Worm (Caenorhabditis elegans) whole organism, L2 larva: Measurements from ENCODE around the gene ZC239.3.

Experiments
- R02D3.7 ChIP-seq: fragments of 150-350 bp; optimal IDR thresholded peaks from 2 replicates; lab custom pipeline; 2014; ENCODE audit warnings: missing biosample characterization, missing genetic modification characterization
- ama-1 ChIP-seq: fragments of 150-350 bp; optimal IDR thresholded peaks from 2 replicates; lab custom pipeline; 2018; ENCODE audit warnings: inconsistent platforms
- ceh-82 ChIP-seq: fragments of 150-350 bp; optimal IDR thresholded peaks from 2 replicates; lab custom pipeline; 2014; ENCODE audit warnings: missing biosample characterization, missing genetic modification characterization
- dmd-4 ChIP-seq: sonication (generic microtip); optimal IDR thresholded peaks from 2 replicates; lab custom pipeline; 2017; ENCODE audit warnings: missing biosample characterization, missing genetic modification characterization
- egl-27 ChIP-seq: sonication (generic microtip); optimal IDR thresholded peaks from 3 replicates; lab custom pipeline; 2017; ENCODE audit warnings: missing biosample characterization, missing genetic modification reagents, missing genetic modification characterization
- gmeb-1 ChIP-seq: fragments of 150-350 bp; optimal IDR thresholded peaks from 2 replicates; lab custom pipeline; 2014; ENCODE audit warnings: missing biosample characterization, missing genetic modification characterization
- lin-13 ChIP-seq: fragments of 150-350 bp; optimal IDR thresholded peaks from 2 replicates; lab custom pipeline; 2014; ENCODE audit warnings: missing biosample characterization, missing genetic modification reagents, missing genetic modification characterization
- skn-1 ChIP-seq: sonication (generic microtip); optimal IDR thresholded peaks from 2 replicates; lab custom pipeline; 2017; ENCODE audit warnings: missing biosample characterization, missing genetic modification characterization
- ztf-11 ChIP-seq: sonication (generic microtip); optimal IDR thresholded peaks from 2 replicates; lab custom pipeline; 2017; ENCODE audit warnings: missing biosample characterization, missing genetic modification characterization
- ztf-4 ChIP-seq: fragments of 150-350 bp; optimal IDR thresholded peaks from 2 replicates; lab custom pipeline; 2014; ENCODE audit warnings: missing biosample characterization, missing genetic modification characterization

DNA sequence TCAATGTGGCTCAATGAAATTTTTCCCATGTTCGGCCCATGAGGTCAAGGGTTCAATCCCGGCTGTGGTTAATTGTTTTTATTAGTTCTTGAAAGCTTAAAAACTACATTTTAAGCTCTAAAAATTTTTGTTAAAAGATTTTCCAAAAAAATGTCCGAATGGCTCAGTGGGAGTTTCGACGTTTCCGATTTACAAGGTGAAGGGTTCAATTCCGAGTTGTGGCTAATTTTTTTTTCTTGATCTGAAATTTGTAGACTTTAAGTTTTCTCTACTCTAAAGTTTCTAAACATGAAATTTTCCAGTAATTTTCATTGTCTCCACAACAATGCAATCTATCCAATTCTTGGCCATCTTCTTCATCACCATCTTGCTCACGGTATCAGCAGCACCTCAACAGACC lies 46.6 kb downstream of the ZC239.3 start, which contains the start of gene F02E11.2:
- TF ChIP-seq ama-1 (lab: Kevin White, UChicago) (no peak), gmeb-1 (tag; lab: Kevin White, UChicago) (no peak), ztf-4 (tag; lab: Kevin White, UChicago) (no peak), skn-1 (tag; lab: Kevin White, UChicago) (no peak), R02D3.7 (tag; lab: Kevin White, UChicago) (no peak), lin-13 (no peak), dmd-4 (tag; lab: Kevin White, UChicago) (no peak), egl-27 (tag; lab: Kevin White, UChicago) (no peak), ztf-11 (tag; lab: Kevin White, UChicago) (no peak), ceh-82 (tag; lab: Kevin White, UChicago) (no peak)
